Fruit fly (Drosophila melanogaster) whole organism, prepupa: ENCODE results near the gene TTLL4A.

ENCODE experiments used
- Blimp-1 ChIP-seq: fragments of 200-800 bp; sonication (Bioruptor generic); optimal IDR thresholded peaks from 3 replicates; lab custom pipeline; 2017; ENCODE audit warnings: missing biosample characterization, missing genetic modification characterization, mild to moderate bottlenecking, moderate library complexity, missing genetic modification reagents
- CG10669 ChIP-seq: fragments of 200-800 bp; sonication (Bioruptor generic); optimal IDR thresholded peaks from 3 replicates; lab custom pipeline; 2018; ENCODE audit warnings: missing biosample characterization, mild to moderate bottlenecking, missing genetic modification characterization, moderate library complexity
- CG11294 ChIP-seq: fragments of 200-800 bp; sonication (Bioruptor generic); IDR thresholded peaks from 2 replicates; pipeline ENCODE4 v1.3.6; 2022; ENCODE audit warnings: missing biosample characterization, missing genetic modification characterization
- CG15336 ChIP-seq: fragments of 200-800 bp; sonication (Bioruptor generic); IDR thresholded peaks from 2 replicates; pipeline ENCODE4 v1.3.6; 2022; ENCODE audit warnings: missing biosample characterization, missing genetic modification characterization
- CG16779 ChIP-seq: fragments of 200-800 bp; sonication (Bioruptor generic); optimal IDR thresholded peaks from 3 replicates; lab custom pipeline; 2017; ENCODE audit warnings: missing biosample characterization, mild to moderate bottlenecking, missing genetic modification characterization
- CG3032 ChIP-seq: fragments of 200-800 bp; optimal IDR thresholded peaks from 2 replicates; lab custom pipeline; 2019; ENCODE audit warnings: missing biosample characterization, mild to moderate bottlenecking, missing genetic modification characterization, moderate library complexity
- CG32006 ChIP-seq: fragments of 200-800 bp; sonication (Bioruptor generic); optimal IDR thresholded peaks from 3 replicates; lab custom pipeline; 2017; ENCODE audit warnings: missing biosample characterization, mild to moderate bottlenecking, missing genetic modification characterization
- CG4318 ChIP-seq: fragments of 200-800 bp; sonication (Bioruptor generic); optimal IDR thresholded peaks from 3 replicates; lab custom pipeline; 2017; ENCODE audit warnings: missing biosample characterization, mild to moderate bottlenecking, missing genetic modification characterization
- CG6163 ChIP-seq: fragments of 200-800 bp; sonication (Bioruptor generic); IDR thresholded peaks from 3 replicates; pipeline ENCODE4 v1.3.6; 2022; ENCODE audit warnings: missing biosample characterization, missing genetic modification characterization
- CG6276 ChIP-seq: fragments of 200-800 bp; sonication (Bioruptor generic); optimal IDR thresholded peaks from 2 replicates; lab custom pipeline; 2017; ENCODE audit warnings: missing biosample characterization, mild to moderate bottlenecking, missing genetic modification characterization
- CG6792 ChIP-seq: fragments of 200-800 bp; sonication (Bioruptor generic); optimal IDR thresholded peaks from 3 replicates; lab custom pipeline; 2016; ENCODE audit warnings: missing biosample characterization, missing genetic modification characterization
- CG6808 ChIP-seq: fragments of 200-800 bp; sonication (Bioruptor generic); optimal IDR thresholded peaks from 3 replicates; lab custom pipeline; 2017; ENCODE audit warnings: missing biosample characterization, missing genetic modification characterization, mild to moderate bottlenecking, moderate library complexity, missing genetic modification reagents
- CG6854 ChIP-seq: fragments of 200-800 bp; sonication (Bioruptor generic); optimal IDR thresholded peaks from 2 replicates; lab custom pipeline; 2017; ENCODE audit warnings: missing biosample characterization, mild to moderate bottlenecking, missing genetic modification characterization
- CG8119 ChIP-seq: fragments of 200-800 bp; sonication (Bioruptor generic); IDR thresholded peaks from 3 replicates; pipeline ENCODE4 v1.3.6; 2022; ENCODE audit warnings: missing biosample characterization, missing genetic modification characterization
- CG9139 ChIP-seq: fragments of 200-800 bp; sonication (Bioruptor generic); optimal IDR thresholded peaks from 3 replicates; lab custom pipeline; 2017; ENCODE audit warnings: missing biosample characterization, mild to moderate bottlenecking, missing genetic modification characterization
- Eip78C ChIP-seq: fragments of 200-800 bp; sonication (Bioruptor generic); peaks from one replicate; lab custom pipeline; 2016; ENCODE audit warnings: missing biosample characterization, missing genetic modification characterization
- Eip93F ChIP-seq: fragments of 200-800 bp; sonication (Bioruptor generic); optimal IDR thresholded peaks from 2 replicates; lab custom pipeline; 2016; ENCODE audit warnings: missing biosample characterization, mild to moderate bottlenecking, missing genetic modification characterization
- Ets21C ChIP-seq: fragments of 200-800 bp; sonication (Bioruptor generic); optimal IDR thresholded peaks from 3 replicates; lab custom pipeline; 2016; ENCODE audit warnings: missing biosample characterization, missing genetic modification characterization
- Ets96B ChIP-seq: fragments of 200-800 bp; optimal IDR thresholded peaks from 2 replicates; lab custom pipeline; 2019; ENCODE audit warnings: missing biosample characterization, mild to moderate bottlenecking, missing genetic modification characterization, moderate library complexity
- Gug ChIP-seq: fragments of 200-800 bp; sonication (Bioruptor generic); IDR thresholded peaks from 2 replicates; pipeline ENCODE4 v1.3.6; 2022; ENCODE audit warnings: missing biosample characterization, missing genetic modification characterization
- Hr39 ChIP-seq: fragments of 200-800 bp; sonication (Bioruptor generic); optimal IDR thresholded peaks from 2 replicates; lab custom pipeline; 2016; ENCODE audit warnings: missing biosample characterization, missing genetic modification characterization
- Hr4 ChIP-seq: fragments of 200-800 bp; sonication (Bioruptor generic); optimal IDR thresholded peaks from 3 replicates; lab custom pipeline; 2016; ENCODE audit warnings: missing biosample characterization, missing genetic modification characterization
- Lpt ChIP-seq: fragments of 200-800 bp; sonication (Bioruptor generic); optimal IDR thresholded peaks from 3 replicates; lab custom pipeline; 2016; ENCODE audit warnings: missing biosample characterization, missing genetic modification characterization
- OdsH ChIP-seq: fragments of 200-800 bp; sonication (Bioruptor generic); optimal IDR thresholded peaks from 3 replicates; lab custom pipeline; 2016; ENCODE audit warnings: missing biosample characterization, missing genetic modification characterization
- Smox ChIP-seq: fragments of 200-800 bp; sonication (Bioruptor generic); optimal IDR thresholded peaks from 3 replicates; lab custom pipeline; 2016; ENCODE audit warnings: missing biosample characterization, missing genetic modification characterization
- Sox102F ChIP-seq: fragments of 200-800 bp; sonication (Bioruptor generic); optimal IDR thresholded peaks from 2 replicates; lab custom pipeline; 2016; ENCODE audit warnings: missing biosample characterization, mild to moderate bottlenecking, missing genetic modification characterization
- achi ChIP-seq: fragments of 200-800 bp; sonication (Bioruptor generic); optimal IDR thresholded peaks from 3 replicates; lab custom pipeline; 2016; ENCODE audit warnings: missing biosample characterization, missing genetic modification characterization
- acj6 ChIP-seq: fragments of 200-800 bp; sonication (Bioruptor generic); optimal IDR thresholded peaks from 3 replicates; lab custom pipeline; 2016; ENCODE audit warnings: missing biosample characterization, missing genetic modification characterization
- dac ChIP-seq: fragments of 200-800 bp; sonication (Bioruptor generic); optimal IDR thresholded peaks from 2 replicates; lab custom pipeline; 2017; ENCODE audit warnings: missing biosample characterization, mild to moderate bottlenecking, missing genetic modification characterization
- dsx ChIP-seq: fragments of 200-800 bp; optimal IDR thresholded peaks from 3 replicates; lab custom pipeline; 2019; ENCODE audit warnings: missing biosample characterization, mild to moderate bottlenecking, missing genetic modification characterization, moderate library complexity; ENCODE audit not compliant: poor library complexity, severe bottlenecking
- eg ChIP-seq: fragments of 200-800 bp; sonication (Bioruptor generic); IDR thresholded peaks from 3 replicates; pipeline ENCODE4 v1.3.6; 2022; ENCODE audit warnings: missing biosample characterization, missing genetic modification characterization
- fd59A ChIP-seq: fragments of 200-800 bp; sonication (Bioruptor generic); optimal IDR thresholded peaks from 2 replicates; lab custom pipeline; 2017; ENCODE audit warnings: missing biosample characterization, mild to moderate bottlenecking, missing genetic modification characterization, missing genetic modification reagents
- fd85E ChIP-seq: fragments of 200-800 bp; sonication (Bioruptor generic); optimal IDR thresholded peaks from 3 replicates; lab custom pipeline; 2016; ENCODE audit warnings: missing biosample characterization, missing genetic modification characterization
- fkh ChIP-seq: fragments of 200-800 bp; sonication (Bioruptor generic); optimal IDR thresholded peaks from 3 replicates; lab custom pipeline; 2017; ENCODE audit warnings: missing biosample characterization, mild to moderate bottlenecking, missing genetic modification characterization, moderate library complexity
- lz ChIP-seq: fragments of 200-800 bp; sonication (Bioruptor generic); optimal IDR thresholded peaks from 3 replicates; lab custom pipeline; 2016; ENCODE audit warnings: missing biosample characterization, missing genetic modification characterization
- net ChIP-seq: fragments of 200-800 bp; sonication (Bioruptor generic); optimal IDR thresholded peaks from 3 replicates; lab custom pipeline; 2016; ENCODE audit warnings: missing biosample characterization, missing genetic modification characterization
- salr ChIP-seq, 2 experiments: fragments of 200-800 bp; sonication (Bioruptor generic); optimal IDR thresholded peaks; 3 replicates each; lab custom pipeline; 2016 to 2018; ENCODE audit warnings: missing biosample characterization in 2 of 2, missing genetic modification characterization in 2 of 2, mild to moderate bottlenecking in 1 of 2
- svp ChIP-seq: fragments of 200-800 bp; sonication (Bioruptor generic); peaks from one replicate; lab custom pipeline; 2016; ENCODE audit warnings: missing biosample characterization, missing genetic modification characterization
- vri ChIP-seq: fragments of 200-800 bp; sonication (Bioruptor generic); optimal IDR thresholded peaks from 3 replicates; lab custom pipeline; 2016; ENCODE audit warnings: missing biosample characterization, mild to moderate bottlenecking, missing genetic modification characterization

The TTLL4A gene

DNA sequence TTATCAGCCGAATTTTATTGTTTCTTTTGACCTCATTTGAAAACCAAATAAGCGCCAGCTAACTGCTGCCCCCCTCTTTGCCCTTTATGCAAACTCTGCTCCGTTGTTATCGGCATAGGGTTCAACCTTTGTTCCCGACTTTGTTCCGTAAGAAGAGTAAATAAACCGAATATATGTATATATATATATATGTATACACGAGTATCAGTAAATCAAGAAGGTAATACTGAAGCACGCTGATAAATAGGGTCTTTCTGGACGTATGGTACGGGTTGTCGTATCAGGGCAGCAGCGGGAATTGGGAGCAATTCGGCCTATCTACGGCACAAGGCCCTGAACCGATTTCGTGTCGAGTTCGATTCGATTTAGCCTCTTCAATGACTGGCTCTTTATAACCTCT, 49.7 kb downstream of the TTLL4A start:
- no peak for TF ChIP-seq dac (GFP tag; lab: Kevin White, UChicago)
- no peak for TF ChIP-seq salr (GFP tag; optimal IDR thresholded peaks at IDR 0.05; lab: Kevin White, UChicago)
- no peak for TF ChIP-seq CG3032 (tag; lab: Kevin White, UChicago)
- TF ChIP-seq CG9139, result no peak
- TF ChIP-seq svp (GFP tag; lab: Kevin White, UChicago), result peak; percentile 98
- no peak for TF ChIP-seq Sox102F (GFP tag; lab: Kevin White, UChicago)
- TF ChIP-seq Eip78C (GFP tag; lab: Kevin White, UChicago), result peak; percentile 23
- TF ChIP-seq fd85E (GFP tag; lab: Kevin White, UChicago), result no peak
- TF ChIP-seq Eip93F (GFP tag; lab: Kevin White, UChicago), result peak; percentile 74
- peak; percentile 58 for TF ChIP-seq fkh
- TF ChIP-seq vri (GFP tag; lab: Kevin White, UChicago), result peak; percentile 35
- peak; percentile 7 for TF ChIP-seq CG6854 (GFP tag; lab: Kevin White, UChicago)

DNA sequence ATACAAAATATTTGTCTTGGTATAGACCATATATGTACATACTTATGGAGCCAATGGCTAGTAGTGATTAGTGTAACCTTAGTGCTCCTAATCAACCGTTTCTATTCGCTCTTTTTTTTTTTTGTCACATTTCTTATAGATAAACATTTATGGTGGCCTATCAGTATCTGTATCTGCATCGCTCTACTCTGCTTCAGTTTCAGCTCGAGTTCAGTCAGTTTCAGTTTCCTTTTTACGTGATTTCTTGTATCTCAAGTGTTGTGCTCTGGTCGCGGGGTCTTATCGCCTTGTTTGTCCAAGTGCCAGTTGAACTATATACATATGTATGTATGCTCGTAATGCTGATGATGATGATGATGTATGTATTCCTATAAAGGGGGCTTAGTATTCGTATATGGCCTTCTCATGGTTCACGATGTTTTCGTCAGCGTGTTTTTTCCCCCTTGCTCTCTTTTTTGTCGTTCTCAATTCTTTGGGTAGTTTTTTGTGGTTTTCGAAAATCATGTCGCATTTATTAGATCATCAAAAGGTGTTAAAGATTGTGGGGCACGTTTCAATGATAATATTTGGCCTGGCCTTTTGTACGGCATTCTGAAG, 50.4 kb downstream of the TTLL4A start:
- TF ChIP-seq CG16779 (tag; lab: Kevin White, UChicago) (no peak), Eip78C (GFP tag; lab: Kevin White, UChicago) (peak; percentile 3), fkh (peak; percentile 64)

DNA sequence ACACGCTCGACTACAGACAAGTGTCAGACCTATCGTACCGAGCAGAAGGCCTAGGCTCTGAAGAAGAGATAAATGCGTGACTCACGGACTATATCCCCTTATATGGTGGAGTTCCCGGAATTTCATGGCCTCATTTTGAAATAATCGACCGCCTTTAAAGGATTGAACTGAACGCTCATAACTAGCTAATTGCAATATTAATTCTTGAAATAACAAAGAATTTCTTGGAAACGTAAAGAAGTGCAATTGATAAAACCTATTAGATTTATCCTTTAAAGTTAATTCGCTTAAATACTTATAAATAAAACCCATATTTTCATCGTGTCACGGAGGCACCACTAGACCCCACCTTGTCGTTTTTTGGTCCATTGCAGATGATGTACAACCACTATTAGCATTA, 51.9 kb downstream of the TTLL4A start:
- 0 out of 3 replicates have a peak, but pooled peaks have one; percentile 48 for TF ChIP-seq CG8119
- TF ChIP-seq net, result no peak
- TF ChIP-seq Eip78C (GFP tag; lab: Kevin White, UChicago), result peak; percentile 51
- peak; percentile 52 for TF ChIP-seq CG15336 (GFP tag; lab: Robert Waterston, UW)
- no peak for TF ChIP-seq svp (GFP tag; lab: Kevin White, UChicago)
- TF ChIP-seq salr (GFP tag; optimal IDR thresholded peaks at IDR 0.05; lab: Kevin White, UChicago), result peak in 1 of 2 experiments; percentile 45
- peak; percentile 27 for TF ChIP-seq Hr4 (GFP tag; lab: Kevin White, UChicago)
- TF ChIP-seq CG10669 (GFP tag; lab: Kevin White, UChicago), result no peak
- no peak for TF ChIP-seq CG11294
- peak; percentile 33 for TF ChIP-seq CG4318 (GFP tag; lab: Kevin White, UChicago)
- peak; percentile 65 for TF ChIP-seq CG32006 (GFP tag; lab: Kevin White, UChicago)
- TF ChIP-seq lz (GFP tag; lab: Kevin White, UChicago), result no peak
- no peak for TF ChIP-seq Lpt (GFP tag; lab: Kevin White, UChicago)
- no peak for TF ChIP-seq Smox

DNA sequence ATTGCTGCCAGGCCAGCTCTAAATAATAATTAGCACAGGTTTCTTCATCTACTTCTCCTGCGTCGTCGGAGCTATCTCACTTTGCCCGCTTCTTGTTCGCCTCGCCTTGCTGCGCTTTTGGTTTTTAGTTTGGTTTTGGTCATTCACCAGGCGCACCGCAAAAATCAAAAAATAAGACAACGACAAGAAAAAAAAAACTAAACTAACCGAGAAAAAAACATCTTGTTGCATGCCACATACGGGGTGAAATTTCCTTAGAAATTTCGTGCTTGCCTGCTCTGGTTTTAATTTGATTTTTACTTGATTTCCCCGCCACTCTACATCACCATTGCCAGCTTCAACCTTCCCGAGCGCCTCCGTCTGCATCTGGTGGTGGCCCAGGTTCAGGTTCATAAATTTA, 52.6 kb downstream of the TTLL4A start:
- TF ChIP-seq CG6792 (GFP tag; lab: Kevin White, UChicago) (no peak), OdsH (GFP tag; lab: Kevin White, UChicago) (no peak), Ets96B (no peak), Blimp-1 (GFP tag; lab: Kevin White, UChicago) (no peak), dac (GFP tag; lab: Kevin White, UChicago) (no peak), CG6163 (GFP tag; lab: Robert Waterston, UW) (no peak), CG8119 (peak; percentile 43; the same call in 1 of the 3 replicates), CG15336 (GFP tag; lab: Robert Waterston, UW) (peak; percentile 41), acj6 (GFP tag; lab: Kevin White, UChicago) (no peak), CG32006 (GFP tag; lab: Kevin White, UChicago) (peak; percentile 12), CG6854 (GFP tag; lab: Kevin White, UChicago) (no peak), Hr39 (no peak), CG4318 (GFP tag; lab: Kevin White, UChicago) (no peak), Ets21C (GFP tag; lab: Kevin White, UChicago) (no peak), salr (GFP tag; optimal IDR thresholded peaks at IDR 0.05; lab: Kevin White, UChicago) (no peak), CG6276 (GFP tag; lab: Kevin White, UChicago) (peak; percentile 55), eg (GFP tag; lab: Robert Waterston, UW) (peak; percentile 53; the same call in 1 of the 3 replicates), Gug (GFP tag; lab: Robert Waterston, UW) (no peak), achi (no peak), CG6808 (GFP tag; lab: Kevin White, UChicago) (no peak), dsx (GFP tag; lab: Kevin White, UChicago) (no peak), fd59A (GFP tag; lab: Kevin White, UChicago) (no peak)
